Fruit fly (Drosophila melanogaster) whole organism, wandering third instar larva: ENCODE data around the gene CG42505.

Source experiments
- CG32264 ChIP-seq: fragments of 200-800 bp; sonication (Bioruptor generic); optimal IDR thresholded peaks from 2 replicates; lab custom pipeline; 2016; ENCODE audit warnings: missing biosample characterization, missing genetic modification characterization
- CG9705 ChIP-seq: fragments of 200-800 bp; sonication (Bioruptor generic); optimal IDR thresholded peaks from 2 replicates; lab custom pipeline; 2018; ENCODE audit warnings: missing biosample characterization, mild to moderate bottlenecking, missing genetic modification characterization
- HLH106 ChIP-seq: fragments of 200-800 bp; optimal IDR thresholded peaks from 3 replicates; lab custom pipeline; 2019; ENCODE audit warnings: missing biosample characterization, mild to moderate bottlenecking, missing genetic modification characterization, moderate library complexity
- Hnf4 ChIP-seq: fragments of 200-800 bp; sonication (Bioruptor generic); optimal IDR thresholded peaks from 2 replicates; lab custom pipeline; 2016; ENCODE audit warnings: missing biosample characterization, mild to moderate bottlenecking, missing genetic modification characterization
- Hr83 ChIP-seq: fragments of 200-300 bp; sonication (Bioruptor generic); optimal IDR thresholded peaks from 2 replicates; lab custom pipeline; 2016; ENCODE audit warnings: missing biosample characterization, mild to moderate bottlenecking, missing genetic modification characterization, moderate library complexity; ENCODE audit not compliant: poor library complexity, severe bottlenecking
- Mio ChIP-seq: sonication (Bioruptor generic); optimal IDR thresholded peaks from 2 replicates; lab custom pipeline; 2016; ENCODE audit warnings: missing biosample characterization, missing genetic modification characterization
- Myc ChIP-seq: fragments of >200 bp; optimal IDR thresholded peaks from 2 replicates; lab custom pipeline; 2017
- OdsH ChIP-seq: fragments of 200-800 bp; sonication (Bioruptor generic); optimal IDR thresholded peaks from 2 replicates; lab custom pipeline; 2016; ENCODE audit warnings: missing biosample characterization, mild to moderate bottlenecking, missing genetic modification characterization
- dmrt93B ChIP-seq: fragments of 200-800 bp; sonication (Bioruptor generic); optimal IDR thresholded peaks from 2 replicates; lab custom pipeline; 2018; ENCODE audit warnings: missing biosample characterization, mild to moderate bottlenecking, missing genetic modification characterization
- h ChIP-seq: fragments of 200-800 bp; sonication (Bioruptor generic); optimal IDR thresholded peaks from 3 replicates; lab custom pipeline; 2016; ENCODE audit warnings: missing biosample characterization, mild to moderate bottlenecking, missing genetic modification characterization
- pan ChIP-seq: fragments of >200 bp; optimal IDR thresholded peaks from 2 replicates; lab custom pipeline; 2017
- psq ChIP-seq: fragments of 200-800 bp; sonication (Bioruptor generic); optimal IDR thresholded peaks from 3 replicates; lab custom pipeline; 2017; ENCODE audit warnings: missing biosample characterization, mild to moderate bottlenecking, missing genetic modification characterization, moderate library complexity

DNA sequence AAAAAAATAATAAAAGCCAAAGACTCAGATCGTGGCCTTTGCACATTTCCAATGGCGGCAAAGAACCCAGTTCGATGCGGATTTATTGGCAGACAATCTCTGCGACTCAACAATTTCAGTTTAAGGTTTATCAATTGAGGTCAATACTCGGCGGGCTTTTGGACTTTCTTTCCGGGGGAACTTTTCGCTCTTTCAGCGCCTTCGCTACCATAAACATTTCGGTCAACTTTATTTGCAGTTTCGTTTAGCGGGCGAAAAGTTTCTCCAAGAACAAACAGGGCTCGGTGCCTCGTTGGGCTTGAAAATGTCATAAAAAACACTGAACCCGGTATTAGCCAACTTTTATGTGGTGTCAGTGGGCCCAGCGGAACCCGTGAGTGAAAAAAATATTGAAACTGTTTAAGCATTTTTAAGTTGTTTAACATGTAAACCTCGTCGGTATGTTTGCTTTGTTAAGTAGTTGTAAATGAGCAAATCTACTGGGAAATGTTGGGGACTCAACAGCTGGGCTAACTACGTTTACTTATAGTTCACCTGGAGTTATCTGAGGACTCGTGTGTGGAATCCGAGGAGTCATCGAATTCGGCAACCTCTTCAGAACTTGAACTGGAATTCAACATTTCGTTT, 39.9 kb downstream of the CG42505 start:
- TF ChIP-seq h (GFP tag; lab: Kevin White, UChicago) (no peak), CG32264 (GFP tag; lab: Kevin White, UChicago) (no peak), Mio (GFP tag; lab: Kevin White, UChicago) (no peak), Hr83 (GFP tag; lab: Kevin White, UChicago) (no peak), psq (GFP tag; lab: Kevin White, UChicago) (no peak), OdsH (no peak), Myc (lab: Kevin White, UChicago) (no peak), pan (lab: Kevin White, UChicago) (no peak), dmrt93B (GFP tag; lab: Kevin White, UChicago) (no peak), CG9705 (GFP tag; lab: Kevin White, UChicago) (no peak), HLH106 (tag; lab: Kevin White, UChicago) (no peak), Hnf4 (GFP tag; lab: Kevin White, UChicago) (no peak)
